Fruit fly (Drosophila melanogaster) whole organism, adult: ENCODE measurements around the gene CG34179.

Experiments
- CG11617 ChIP-seq: fragments of 200-800 bp; sonication (Bioruptor generic); optimal IDR thresholded peaks from 2 replicates; lab custom pipeline; 2017; ENCODE audit warnings: mild to moderate bottlenecking, missing biosample characterization, missing genetic modification reagents, missing genetic modification characterization
- CG12768 ChIP-seq: fragments of 200-800 bp; sonication (Bioruptor generic); optimal IDR thresholded peaks from 2 replicates; lab custom pipeline; 2017; ENCODE audit warnings: missing biosample characterization, missing genetic modification characterization, mild to moderate bottlenecking, moderate library complexity, missing genetic modification reagents
- CG14711 ChIP-seq: fragments of 200-800 bp; sonication (Bioruptor generic); optimal IDR thresholded peaks from 2 replicates; lab custom pipeline; 2018; ENCODE audit warnings: missing biosample characterization, mild to moderate bottlenecking, missing genetic modification characterization, moderate library complexity
- CG1620 ChIP-seq: fragments of 200-800 bp; sonication (Bioruptor generic); optimal IDR thresholded peaks from 2 replicates; lab custom pipeline; 2016; ENCODE audit warnings: missing biosample characterization, missing genetic modification characterization
- CG33017 ChIP-seq: fragments of 200-800 bp; sonication (Bioruptor generic); optimal IDR thresholded peaks from 2 replicates; lab custom pipeline; 2018; ENCODE audit warnings: missing biosample characterization, mild to moderate bottlenecking, missing genetic modification characterization, moderate library complexity
- CG5204 ChIP-seq: fragments of 200-800 bp; sonication (Bioruptor generic); optimal IDR thresholded peaks from 2 replicates; lab custom pipeline; 2016; ENCODE audit warnings: missing biosample characterization, missing genetic modification characterization
- CG7101 ChIP-seq: fragments of 200-800 bp; sonication (Bioruptor generic); optimal IDR thresholded peaks from 2 replicates; lab custom pipeline; 2018; ENCODE audit warnings: missing biosample characterization, mild to moderate bottlenecking, missing genetic modification characterization, moderate library complexity
- Clk ChIP-seq: fragments of 200-800 bp; sonication (Bioruptor generic); optimal IDR thresholded peaks from 2 replicates; lab custom pipeline; 2017; ENCODE audit warnings: missing biosample characterization, missing genetic modification characterization
- Crg-1 ChIP-seq: fragments of 200-800 bp; sonication (Bioruptor generic); optimal IDR thresholded peaks from 2 replicates; lab custom pipeline; 2016; ENCODE audit warnings: missing biosample characterization, missing genetic modification characterization
- Hr96 ChIP-seq: fragments of 200-800 bp; sonication (Bioruptor generic); optimal IDR thresholded peaks from 2 replicates; lab custom pipeline; 2016; ENCODE audit warnings: missing biosample characterization, missing genetic modification characterization
- Mnt ChIP-seq: fragments of 200-800 bp; sonication (Bioruptor generic); optimal IDR thresholded peaks from 2 replicates; lab custom pipeline; 2016; ENCODE audit warnings: missing biosample characterization, mild to moderate bottlenecking, missing genetic modification characterization
- bab1 ChIP-seq: fragments of 200-800 bp; sonication (Bioruptor generic); optimal IDR thresholded peaks from 3 replicates; lab custom pipeline; 2019; ENCODE audit warnings: missing biosample characterization, mild to moderate bottlenecking, missing genetic modification characterization, moderate library complexity
- cic ChIP-seq: fragments of 200-800 bp; sonication (Bioruptor generic); optimal IDR thresholded peaks from 2 replicates; lab custom pipeline; 2017; ENCODE audit warnings: missing biosample characterization, mild to moderate bottlenecking, missing genetic modification characterization, moderate library complexity
- cnc ChIP-seq, 2 experiments: fragments of >200 bp; optimal IDR thresholded peaks; 2 replicates each; lab custom pipeline; 2017
- kay ChIP-seq: fragments of 200-800 bp; sonication (Bioruptor generic); peaks from one replicate; lab custom pipeline; 2016; ENCODE audit warnings: missing biosample characterization, missing genetic modification characterization, borderline replicate concordance
- ovo ChIP-seq: fragments of 200-800 bp; sonication (Bioruptor generic); optimal IDR thresholded peaks from 2 replicates; lab custom pipeline; 2016; ENCODE audit warnings: missing biosample characterization, missing genetic modification characterization
- pad ChIP-seq: fragments of 200-800 bp; sonication (Bioruptor generic); optimal IDR thresholded peaks from 3 replicates; lab custom pipeline; 2017; ENCODE audit warnings: missing biosample characterization, missing genetic modification characterization, mild to moderate bottlenecking, moderate library complexity, missing genetic modification reagents
- tj ChIP-seq: fragments of 200-800 bp; sonication (Bioruptor generic); optimal IDR thresholded peaks from 3 replicates; lab custom pipeline; 2017; ENCODE audit warnings: missing biosample characterization, mild to moderate bottlenecking, missing genetic modification characterization, moderate library complexity
- toe ChIP-seq: fragments of 200-800 bp; sonication (Bioruptor generic); optimal IDR thresholded peaks from 2 replicates; lab custom pipeline; 2016; ENCODE audit warnings: missing biosample characterization, missing genetic modification characterization

CG34179 gene

dm6 chr2L:6031838-6032237 lies 16.7 kb downstream of the CG34179 start:
- TF ChIP-seq Clk (GFP tag; lab: Kevin White, UChicago) (no peak), Crg-1 (GFP tag; lab: Kevin White, UChicago) (no peak), CG12768 (GFP tag; lab: Kevin White, UChicago) (no peak), tj (GFP tag; lab: Kevin White, UChicago) (no peak), pad (GFP tag; lab: Kevin White, UChicago) (no peak), CG7101 (no peak)

- TF ChIP-seq CG7101 (no peak), Crg-1 (GFP tag; lab: Kevin White, UChicago) (no peak), CG5204 (GFP tag; lab: Kevin White, UChicago) (no peak)
These were observed 19.8 kb downstream of the CG34179 start for dm6 chr2L:6028712-6029111.

dm6 chr2L:6024345-6024907 lies 24.1 kb downstream of the CG34179 start, which contains the start of gene CG9107:
CG9107 (minus strand) TSS chr2L:6024539.
- TF ChIP-seq Mnt (GFP tag; lab: Kevin White, UChicago) (peak; percentile 54), tj (GFP tag; lab: Kevin White, UChicago) (no peak)

dm6 chr2L:6022793-6023192 lies 25.7 kb downstream of the CG34179 start:
- TF ChIP-seq cnc (optimal IDR thresholded peaks at IDR 0.05; lab: Kevin White, UChicago) (no peak), cic (GFP tag; lab: Kevin White, UChicago) (no peak), kay (no peak), pad (GFP tag; lab: Kevin White, UChicago) (no peak), CG1620 (GFP tag; lab: Kevin White, UChicago) (no peak)

dm6 chr2L:6020535-6020934 lies 28.0 kb downstream of the CG34179 start, which contains the start of gene CG13996:
CG13996 (plus strand) TSS chr2L:6020835.
- no peak for TF ChIP-seq CG7101
- TF ChIP-seq Crg-1 (GFP tag; lab: Kevin White, UChicago): no peak

- TF ChIP-seq pad (GFP tag; lab: Kevin White, UChicago) (no peak), CG11617 (GFP tag; lab: Kevin White, UChicago) (no peak), CG1620 (GFP tag; lab: Kevin White, UChicago) (no peak), Hr96 (GFP tag; lab: Kevin White, UChicago) (no peak), ovo (no peak), Crg-1 (GFP tag; lab: Kevin White, UChicago) (no peak), CG5204 (GFP tag; lab: Kevin White, UChicago) (no peak), Clk (GFP tag; lab: Kevin White, UChicago) (no peak), kay (no peak), CG14711 (tag; lab: Kevin White, UChicago) (no peak), CG33017 (tag; lab: Kevin White, UChicago) (no peak), Mnt (GFP tag; lab: Kevin White, UChicago) (no peak), CG7101 (no peak), cic (GFP tag; lab: Kevin White, UChicago) (no peak), tj (GFP tag; lab: Kevin White, UChicago) (no peak), CG12768 (GFP tag; lab: Kevin White, UChicago) (no peak), cnc (optimal IDR thresholded peaks at IDR 0.05; lab: Kevin White, UChicago) (no peak)
These were observed 29.0 kb downstream of the CG34179 start, which contains the start of gene H2.0 for dm6 chr2L:6019352-6020131. H2.0 (minus strand) TSS chr2L:6019402.

- TF ChIP-seq CG5204 (GFP tag; lab: Kevin White, UChicago) (no peak), CG1620 (GFP tag; lab: Kevin White, UChicago) (no peak), CG14711 (tag; lab: Kevin White, UChicago) (no peak), toe (GFP tag; lab: Kevin White, UChicago) (no peak), Hr96 (GFP tag; lab: Kevin White, UChicago) (no peak)
These were observed 35.5 kb downstream of the CG34179 start for dm6 chr2L:6013071-6013417.

- TF ChIP-seq bab1 (peak; percentile 57), toe (GFP tag; lab: Kevin White, UChicago) (no peak), tj (GFP tag; lab: Kevin White, UChicago) (peak; percentile 91)
These were observed 36.0 kb downstream of the CG34179 start, which contains the start of gene CG9098 for dm6 chr2L:6012303-6013070. CG9098 (minus strand) TSS chr2L:6012338.
